Worm (Caenorhabditis elegans) whole organism, L4 larva: Measurements from ENCODE around the gene K06H7.7.

Source experiments
- F37D6.2 ChIP-seq: sonication (generic microtip); optimal IDR thresholded peaks from 2 replicates; lab custom pipeline; 2016; ENCODE audit warnings: mild to moderate bottlenecking, missing genetic modification characterization, missing compliant biosample characterization
- F44E2.7 ChIP-seq: fragments of 200-800 bp; sonication (Bioruptor generic); IDR thresholded peaks from 2 replicates; pipeline ENCODE4 v2.1.2; 2022; ENCODE audit warnings: missing genetic modification characterization, missing compliant biosample characterization
- Y75B8A.6 ChIP-seq: fragments of 200-800 bp; sonication (Bioruptor generic); IDR thresholded peaks from 2 replicates; pipeline ENCODE4 v1.3.6; 2022; ENCODE audit warnings: missing genetic modification reagents, missing genetic modification characterization, missing compliant biosample characterization
- aha-1 ChIP-seq: fragments of 150-350 bp; peaks from one replicate; lab custom pipeline; 2014; ENCODE audit warnings: missing biosample characterization, missing genetic modification characterization
- ama-1 ChIP-seq: fragments of 150-350 bp; optimal IDR thresholded peaks from 2 replicates; lab custom pipeline; 2014; ENCODE audit warnings: inconsistent platforms, mixed read lengths
- cey-2 ChIP-seq: sonication (generic microtip); optimal IDR thresholded peaks from 3 replicates; lab custom pipeline; 2017; ENCODE audit warnings: missing genetic modification characterization, mild to moderate bottlenecking, missing compliant biosample characterization, antibody characterized with exemption, borderline replicate concordance; ENCODE audit not compliant: insufficient read depth
- daf-12 ChIP-seq: fragments of 150-350 bp; optimal IDR thresholded peaks from 2 replicates; lab custom pipeline; 2014; ENCODE audit warnings: missing biosample characterization, missing genetic modification reagents, missing genetic modification characterization
- daf-16 ChIP-seq, 3 experiments: sonication (generic microtip); optimal IDR thresholded peaks; 2 replicates each; lab custom pipeline; 2016 to 2017; ENCODE audit warnings: missing genetic modification characterization in 3 of 3, missing genetic modification reagents in 3 of 3, mild to moderate bottlenecking in 2 of 3, missing compliant biosample characterization in 2 of 3, missing biosample characterization in 1 of 3, moderate library complexity in 1 of 3
- daf-19 ChIP-seq: fragments of 200-800 bp; sonication (Bioruptor generic); conservative IDR thresholded peaks from 2 replicates; pipeline ENCODE4 v1.3.6; 2022; ENCODE audit warnings: missing genetic modification characterization, missing compliant biosample characterization
- dmd-6 ChIP-seq: fragments of 200-800 bp; sonication (Bioruptor generic); IDR thresholded peaks from 2 replicates; pipeline ENCODE4 v1.3.6; 2022; ENCODE audit warnings: missing genetic modification reagents, missing genetic modification characterization, missing compliant biosample characterization
- dmd-9 ChIP-seq: fragments of 200-800 bp; sonication (Bioruptor generic); IDR thresholded peaks from 2 replicates; pipeline ENCODE4 v1.3.6; 2022; ENCODE audit warnings: missing genetic modification reagents, missing genetic modification characterization, missing compliant biosample characterization
- dpl-1 ChIP-seq: fragments of 150-350 bp; optimal IDR thresholded peaks from 2 replicates; lab custom pipeline; 2014; ENCODE audit warnings: missing biosample characterization, missing genetic modification reagents, missing genetic modification characterization
- dve-1 ChIP-seq: sonication (generic microtip); optimal IDR thresholded peaks from 2 replicates; lab custom pipeline; 2017; ENCODE audit warnings: antibody characterized with exemption, mild to moderate bottlenecking, missing genetic modification characterization, missing compliant biosample characterization; ENCODE audit not compliant: insufficient read depth
- egl-43 ChIP-seq: fragments of 200-800 bp; sonication (Bioruptor generic); IDR thresholded peaks from 2 replicates; pipeline ENCODE4 v1.3.6; 2022; ENCODE audit warnings: missing genetic modification reagents, missing genetic modification characterization, missing compliant biosample characterization
- fkh-10 ChIP-seq: fragments of 150-350 bp; optimal IDR thresholded peaks from 2 replicates; lab custom pipeline; 2014; ENCODE audit warnings: missing biosample characterization, missing genetic modification reagents, missing genetic modification characterization
- hif-1 ChIP-seq, 2 experiments: sonication (generic microtip); optimal IDR thresholded peaks; 2 replicates each; lab custom pipeline; 2016 to 2017; ENCODE audit warnings: missing compliant biosample characterization in 2 of 2, missing genetic modification characterization in 2 of 2, missing genetic modification reagents in 2 of 2, missing genotype in 2 of 2, mild to moderate bottlenecking in 1 of 2
- hlh-11 ChIP-seq: fragments of 200-800 bp; sonication (Bioruptor generic); optimal IDR thresholded peaks from 2 replicates; lab custom pipeline; 2018; ENCODE audit warnings: mild to moderate bottlenecking, missing genetic modification characterization, missing compliant biosample characterization
- hlh-30 ChIP-seq: sonication (generic microtip); optimal IDR thresholded peaks from 2 replicates; lab custom pipeline; 2017; ENCODE audit warnings: antibody characterized with exemption, mild to moderate bottlenecking, missing genetic modification characterization, missing compliant biosample characterization; ENCODE audit not compliant: insufficient read depth
- hmg-1.1 ChIP-seq: fragments of 200-800 bp; sonication (Bioruptor generic); IDR thresholded peaks from 2 replicates; pipeline ENCODE4 v1.3.6; 2022; ENCODE audit warnings: missing genetic modification reagents, missing genetic modification characterization, missing compliant biosample characterization
- jun-1 ChIP-seq: fragments of 150-350 bp; optimal IDR thresholded peaks from 2 replicates; lab custom pipeline; 2014; ENCODE audit warnings: missing biosample characterization, missing genetic modification reagents, missing genetic modification characterization
- lim-7 ChIP-seq: fragments of 200-800 bp; sonication (Bioruptor generic); IDR thresholded peaks from 2 replicates; pipeline ENCODE4 v1.3.6; 2022; ENCODE audit warnings: missing genetic modification characterization, missing compliant biosample characterization
- lin-1 ChIP-seq: fragments of 200-800 bp; sonication (Bioruptor generic); IDR thresholded peaks from 2 replicates; pipeline ENCODE4 v1.3.6; 2022; ENCODE audit warnings: missing genetic modification reagents, missing genetic modification characterization, missing compliant biosample characterization
- lin-13 ChIP-seq: fragments of 150-350 bp; optimal IDR thresholded peaks from 2 replicates; lab custom pipeline; 2014; ENCODE audit warnings: missing biosample characterization, missing genetic modification reagents, missing genetic modification characterization
- lin-38 ChIP-seq: fragments of 200-800 bp; sonication (Bioruptor generic); IDR thresholded peaks from 2 replicates; pipeline ENCODE4 v1.3.6; 2022; ENCODE audit warnings: missing genetic modification reagents, missing genetic modification characterization, missing compliant biosample characterization
- lsy-2 ChIP-seq, 2 experiments: fragments of 150-350 bp in 1 of 2; sonication (generic microtip) in 1 of 2; optimal IDR thresholded peaks; 2 replicates each; lab custom pipeline; 2014 to 2017; ENCODE audit warnings: missing biosample characterization in 2 of 2, missing genetic modification characterization in 2 of 2
- madf-9 ChIP-seq: fragments of 200-800 bp; sonication (Bioruptor generic); conservative IDR thresholded peaks from 2 replicates; pipeline ENCODE4 v1.3.6; 2022; ENCODE audit warnings: missing genetic modification reagents, missing genetic modification characterization, missing compliant biosample characterization
- mdl-1 ChIP-seq, 2 experiments: fragments of 150-350 bp in 1 of 2; sonication (generic microtip) in 1 of 2; optimal IDR thresholded peaks; 2 replicates each; lab custom pipeline; 2014 to 2017; ENCODE audit warnings: missing biosample characterization in 2 of 2, missing genetic modification characterization in 2 of 2
- mep-1 ChIP-seq: fragments of 150-350 bp; sonication (generic microtip); optimal IDR thresholded peaks from 3 replicates; lab custom pipeline; 2014; ENCODE audit warnings: missing biosample characterization, missing genetic modification characterization
- mes-2 ChIP-seq: sonication (generic microtip); optimal IDR thresholded peaks from 2 replicates; lab custom pipeline; 2016; ENCODE audit warnings: missing genotype, mild to moderate bottlenecking, missing genetic modification characterization, missing compliant biosample characterization; ENCODE audit not compliant: poor library complexity, severe bottlenecking
- mxl-3 ChIP-seq: fragments of 200-800 bp; sonication (Bioruptor generic); optimal IDR thresholded peaks from 2 replicates; lab custom pipeline; 2018; ENCODE audit warnings: mild to moderate bottlenecking, missing genetic modification characterization, missing compliant biosample characterization
- nhr-11 ChIP-seq: fragments of 150-350 bp; optimal IDR thresholded peaks from 2 replicates; lab custom pipeline; 2014; ENCODE audit warnings: missing biosample characterization, missing genetic modification characterization
- nhr-111 ChIP-seq: fragments of 200-800 bp; sonication (Bioruptor generic); optimal IDR thresholded peaks from 2 replicates; lab custom pipeline; 2018; ENCODE audit warnings: mild to moderate bottlenecking, missing genetic modification characterization, missing compliant biosample characterization
- nhr-28 ChIP-seq: fragments of 150-350 bp; optimal IDR thresholded peaks from 2 replicates; lab custom pipeline; 2014; ENCODE audit warnings: missing biosample characterization, missing genetic modification characterization
- nhr-41 ChIP-seq: fragments of 200-800 bp; sonication (Bioruptor generic); IDR thresholded peaks from 2 replicates; pipeline ENCODE4 v1.3.6; 2022; ENCODE audit warnings: missing genetic modification reagents, missing genetic modification characterization, missing compliant biosample characterization
- nhr-42 ChIP-seq: fragments of 200-800 bp; sonication (Bioruptor generic); IDR thresholded peaks from 2 replicates; pipeline ENCODE4 v1.3.6; 2022; ENCODE audit warnings: missing genetic modification characterization, missing compliant biosample characterization
- nhr-48 ChIP-seq: sonication (generic microtip); optimal IDR thresholded peaks from 2 replicates; lab custom pipeline; 2016; ENCODE audit warnings: mild to moderate bottlenecking, missing genetic modification characterization, missing compliant biosample characterization
- nhr-6 ChIP-seq: fragments of 150-350 bp; optimal IDR thresholded peaks from 2 replicates; lab custom pipeline; 2014; ENCODE audit warnings: missing biosample characterization, missing genetic modification characterization
- php-3 ChIP-seq: fragments of 200-800 bp; sonication (Bioruptor generic); IDR thresholded peaks from 2 replicates; pipeline ENCODE4 v1.3.6; 2022; ENCODE audit warnings: missing genetic modification reagents, missing genetic modification characterization, missing compliant biosample characterization
- pqm-1 ChIP-seq: sonication (generic microtip); optimal IDR thresholded peaks from 2 replicates; lab custom pipeline; 2017; ENCODE audit warnings: missing biosample characterization, missing genetic modification characterization
- rbr-2 ChIP-seq: sonication (generic microtip); optimal IDR thresholded peaks from 2 replicates; lab custom pipeline; 2016; ENCODE audit warnings: missing genotype, missing genetic modification characterization, missing compliant biosample characterization
- saeg-2 ChIP-seq: fragments of 200-800 bp; sonication (Bioruptor generic); IDR thresholded peaks from 2 replicates; pipeline ENCODE4 v1.3.6; 2022; ENCODE audit warnings: missing genetic modification reagents, missing genetic modification characterization, missing compliant biosample characterization
- skn-1 ChIP-seq: fragments of 150-350 bp; optimal IDR thresholded peaks from 2 replicates; lab custom pipeline; 2014; ENCODE audit warnings: missing biosample characterization, missing genetic modification characterization
- unc-62 ChIP-seq, 3 experiments: fragments of 150-350 bp in 1 of 3; sonication (generic microtip); optimal IDR thresholded peaks in 2 of 3; peaks in 1 of 3; 1 replicate in 1 of 3; 2 replicates in 2 of 3; lab custom pipeline; 2014 to 2017; ENCODE audit warnings: missing biosample characterization in 3 of 3, missing genetic modification characterization in 3 of 3, missing genetic modification reagents in 3 of 3, missing genotype in 1 of 3
- vab-7 ChIP-seq: fragments of 200-800 bp; sonication (Bioruptor generic); IDR thresholded peaks from 2 replicates; pipeline ENCODE4 v1.3.6; 2022; ENCODE audit warnings: missing genetic modification reagents, missing genetic modification characterization, missing compliant biosample characterization
- zag-1 ChIP-seq: fragments of 150-350 bp; optimal IDR thresholded peaks from 2 replicates; lab custom pipeline; 2014; ENCODE audit warnings: missing biosample characterization, missing genetic modification characterization
- zip-2 ChIP-seq: fragments of 150-350 bp; optimal IDR thresholded peaks from 2 replicates; lab custom pipeline; 2014; ENCODE audit warnings: missing biosample characterization, missing genetic modification characterization

K06H7.7 gene

ce11 chrIII:8126978-8127377 lies 41.7 kb upstream of the K06H7.7 start (continued):
- TF ChIP-seq mes-2 (tag; lab: Kevin White, UChicago) (peak; percentile 12), fkh-10 (GFP tag; lab: Kevin White, UChicago) (no peak), nhr-41 (GFP tag; lab: Robert Waterston, UW) (no peak)

- TF ChIP-seq nhr-42 (GFP tag; lab: Robert Waterston, UW), result no peak
- TF ChIP-seq F44E2.7, result no peak
- TF ChIP-seq nhr-48 (tag; lab: Kevin White, UChicago), result peak; percentile 50
- no peak for TF ChIP-seq vab-7 (GFP tag; lab: Robert Waterston, UW)
- TF ChIP-seq daf-12 (tag; lab: Kevin White, UChicago), result no peak
- TF ChIP-seq dmd-6 (GFP tag; lab: Robert Waterston, UW), result peak; percentile 50; the same call in 1 of the 2 replicates
- TF ChIP-seq dve-1 (tag; lab: Kevin White, UChicago), result peak; percentile 79
- peak; percentile 36 for TF ChIP-seq zip-2 (tag; lab: Kevin White, UChicago)
- no peak for TF ChIP-seq daf-19 (GFP tag; lab: Robert Waterston, UW)
- TF ChIP-seq hif-1 (tag; optimal IDR thresholded peaks at IDR 0.05; lab: Kevin White, UChicago), result peak in 1 of 2 experiments; percentile 10
- TF ChIP-seq php-3 (GFP tag; lab: Robert Waterston, UW), result peak; percentile 55; the same call in 1 of the 2 replicates
- TF ChIP-seq F37D6.2 (tag; lab: Kevin White, UChicago), result no peak
- peak; percentile 19 for TF ChIP-seq dpl-1 (GFP tag; lab: Kevin White, UChicago)
- peak; percentile 45; the same call in 1 of the 2 replicates for TF ChIP-seq lin-38 (GFP tag; lab: Robert Waterston, UW)
- peak; percentile 35 for TF ChIP-seq aha-1 (tag; lab: Kevin White, UChicago)
- no peak for TF ChIP-seq nhr-111
- TF ChIP-seq nhr-28 (tag; lab: Kevin White, UChicago), result peak; percentile 72
- peak; percentile 68 for TF ChIP-seq hlh-11 (tag; lab: Kevin White, UChicago)
- TF ChIP-seq mes-2 (tag; lab: Kevin White, UChicago), result peak; percentile 73
- peak; percentile 65 for TF ChIP-seq cey-2
- TF ChIP-seq lsy-2 (tag; optimal IDR thresholded peaks at IDR 0.05; lab: Kevin White, UChicago), result peak in 1 of 2 experiments; percentile 79
- peak; percentile 61 for TF ChIP-seq hmg-1.1
- peak; percentile 22 for TF ChIP-seq nhr-6 (tag; lab: Kevin White, UChicago)
- TF ChIP-seq mep-1 (tag; lab: Kevin White, UChicago), result peak; percentile 63
- no peak for TF ChIP-seq skn-1 (tag; lab: Kevin White, UChicago)
- TF ChIP-seq hlh-30 (tag; lab: Kevin White, UChicago), result peak; percentile 27
- peak; percentile 53 for TF ChIP-seq rbr-2 (tag; lab: Kevin White, UChicago)
- peak in 1 of 2 experiments; percentile 39 for TF ChIP-seq mdl-1 (tag; optimal IDR thresholded peaks at IDR 0.05; lab: Kevin White, UChicago)
- no peak for TF ChIP-seq daf-16 (GFP tag; optimal IDR thresholded peaks at IDR 0.05; lab: Kevin White, UChicago)
- TF ChIP-seq daf-16 (tag; optimal IDR thresholded peaks at IDR 0.05; lab: Kevin White, UChicago), result peak; percentile 59
- peak in 1 of 2 experiments; percentile 93 for TF ChIP-seq unc-62 (GFP tag; optimal IDR thresholded peaks at IDR 0.05 in 1 of 2; lab: Kevin White, UChicago)
- TF ChIP-seq unc-62 (tag; optimal IDR thresholded peaks at IDR 0.05; lab: Kevin White, UChicago), result no peak
These were observed 40.0 kb upstream of the K06H7.7 start for ce11 chrIII:8125234-8125633.

ce11 chrIII:8124323-8124722 lies 39.0 kb upstream of the K06H7.7 start:
- TF ChIP-seq mdl-1 (tag; optimal IDR thresholded peaks at IDR 0.05; lab: Kevin White, UChicago) (peak; percentile 38 to 89), saeg-2 (GFP tag; lab: Robert Waterston, UW) (no peak), mxl-3 (GFP tag; lab: Kevin White, UChicago) (peak; percentile 63), ama-1 (no peak), hlh-11 (tag; lab: Kevin White, UChicago) (peak; percentile 76), zag-1 (tag; lab: Kevin White, UChicago) (no peak), Y75B8A.6 (GFP tag; lab: Robert Waterston, UW) (no peak), hif-1 (tag; optimal IDR thresholded peaks at IDR 0.05; lab: Kevin White, UChicago) (peak in 1 of 2 experiments; percentile 9), nhr-11 (tag; lab: Kevin White, UChicago) (peak; percentile 30), lin-1 (GFP tag; lab: Robert Waterston, UW) (no peak), lim-7 (GFP tag; lab: Robert Waterston, UW) (no peak), dmd-9 (GFP tag; lab: Robert Waterston, UW) (no peak), mep-1 (tag; lab: Kevin White, UChicago) (peak; percentile 87), daf-16 (GFP tag; optimal IDR thresholded peaks at IDR 0.05; lab: Kevin White, UChicago) (no peak), daf-16 (tag; optimal IDR thresholded peaks at IDR 0.05; lab: Kevin White, UChicago) (peak; percentile 49), lin-13 (peak; percentile 8), egl-43 (GFP tag; lab: Robert Waterston, UW) (no peak), jun-1 (tag; lab: Kevin White, UChicago) (no peak), nhr-6 (tag; lab: Kevin White, UChicago) (peak; percentile 40), pqm-1 (peak; percentile 26), madf-9 (GFP tag; lab: Robert Waterston, UW) (no peak)
